Worm (Caenorhabditis elegans): ENCODE measurements around the gene C37E2.2.

The C37E2.2 gene

ce11 chrX:14165156-14165555 lies 10.7 kb upstream of the C37E2.2 start:
- TF ChIP-seq mab-5 (tag; optimal IDR thresholded peaks at IDR 0.05): no peak
- no peak for TF ChIP-seq unc-39 (tag; optimal IDR thresholded peaks at IDR 0.05)
- no peak for TF ChIP-seq lin-32 (GFP tag; optimal IDR thresholded peaks at IDR 0.05)

- TF ChIP-seq unc-39 (tag; optimal IDR thresholded peaks at IDR 0.05) (peak; percentile 6), lin-32 (GFP tag; optimal IDR thresholded peaks at IDR 0.05) (peak; percentile 1), nhr-2 (tag; optimal IDR thresholded peaks at IDR 0.05) (peak; percentile 51), nhr-237 (tag; optimal IDR thresholded peaks at IDR 0.05) (peak; percentile 83), elt-1 (tag; optimal IDR thresholded peaks at IDR 0.05; ENCODE audit: borderline replicate concordance, insufficient read depth) (peak; percentile 50), ceh-43 (GFP tag; optimal IDR thresholded peaks at IDR 0.05) (no peak), unc-120 (tag; optimal IDR thresholded peaks at IDR 0.05; ENCODE audit: poor library complexity, severe bottlenecking) (peak; percentile 99), M03D4.4 (tag; optimal IDR thresholded peaks at IDR 0.05) (peak; percentile 20), nhr-76 (tag; optimal IDR thresholded peaks at IDR 0.05) (no peak), nhr-28 (tag; optimal IDR thresholded peaks at IDR 0.05) (no peak), hlh-1 (tag; optimal IDR thresholded peaks at IDR 0.05) (peak; percentile 62), ces-1 (GFP tag; optimal IDR thresholded peaks at IDR 0.05) (peak; percentile 87), pha-4 (tag; optimal IDR thresholded peaks at IDR 0.05) (peak; percentile 88), ztf-11 (tag; optimal IDR thresholded peaks at IDR 0.05) (no peak), cnd-1 (tag; optimal IDR thresholded peaks at IDR 0.05) (peak; percentile 21), nhr-12 (tag; optimal IDR thresholded peaks at IDR 0.05) (no peak), mep-1 (tag; optimal IDR thresholded peaks at IDR 0.05) (peak; percentile 82), blmp-1 (tag; optimal IDR thresholded peaks at IDR 0.05) (no peak), bed-3 (GFP tag; optimal IDR thresholded peaks at IDR 0.05) (no peak), sptf-1 (tag; optimal IDR thresholded peaks at IDR 0.05) (peak; percentile 38), tbx-8 (GFP tag; optimal IDR thresholded peaks at IDR 0.05) (no peak), lsy-2 (tag; optimal IDR thresholded peaks at IDR 0.05) (peak; percentile 59), ceh-39 (tag; optimal IDR thresholded peaks at IDR 0.05) (peak; percentile 42), ceh-83 (GFP tag; optimal IDR thresholded peaks at IDR 0.05) (no peak), elt-3 (tag; optimal IDR thresholded peaks at IDR 0.05) (peak; percentile 68), lin-13 (tag; optimal IDR thresholded peaks at IDR 0.05) (peak; percentile 21), flh-1 (GFP tag; optimal IDR thresholded peaks at IDR 0.05) (no peak), sem-2 (GFP tag; optimal IDR thresholded peaks at IDR 0.05) (no peak), ham-2 (GFP tag; optimal IDR thresholded peaks at IDR 0.05) (no peak), drap-1 (GFP tag; optimal IDR thresholded peaks at IDR 0.05) (peak; percentile 36), unc-62 (GFP tag; optimal IDR thresholded peaks at IDR 0.05) (peak; percentile 74), zip-8 (tag; optimal IDR thresholded peaks at IDR 0.05) (no peak)
These were observed 6.2 kb upstream of the C37E2.2 start, which contains the start of gene sym-4 for ce11 chrX:14169569-14170031. Gene sym-4 (minus strand): TSS chrX:14169619.

ce11 chrX:14173850-14174249 lies 2.0 kb upstream of the C37E2.2 start, which contains the start of gene idhb-1:
Gene idhb-1 (minus strand): TSS chrX:14174063.
- TF ChIP-seq ces-1 (GFP tag; optimal IDR thresholded peaks at IDR 0.05): no peak
- TF ChIP-seq mls-2 (tag; optimal IDR thresholded peaks at IDR 0.05): peak; percentile 11
- no peak for TF ChIP-seq nhr-76 (tag; optimal IDR thresholded peaks at IDR 0.05)
- peak; percentile 51 for TF ChIP-seq lsy-2 (tag; optimal IDR thresholded peaks at IDR 0.05)
- no peak for TF ChIP-seq ceh-83 (GFP tag; optimal IDR thresholded peaks at IDR 0.05)
- TF ChIP-seq bed-3 (GFP tag; optimal IDR thresholded peaks at IDR 0.05): no peak
- no peak for TF ChIP-seq unc-39 (tag; optimal IDR thresholded peaks at IDR 0.05)
- no peak for TF ChIP-seq zip-8 (tag; optimal IDR thresholded peaks at IDR 0.05)
- TF ChIP-seq lin-13 (tag; optimal IDR thresholded peaks at IDR 0.05): peak; percentile 83
- TF ChIP-seq pha-4 (tag; optimal IDR thresholded peaks at IDR 0.05): peak; percentile 31
- TF ChIP-seq ceh-39 (tag; optimal IDR thresholded peaks at IDR 0.05): no peak
- no peak for TF ChIP-seq tbx-8 (GFP tag; optimal IDR thresholded peaks at IDR 0.05)
- no peak for TF ChIP-seq nhr-2 (tag; optimal IDR thresholded peaks at IDR 0.05)
- no peak for TF ChIP-seq drap-1 (GFP tag; optimal IDR thresholded peaks at IDR 0.05)
- peak; percentile 24 for TF ChIP-seq mep-1 (tag; optimal IDR thresholded peaks at IDR 0.05)
- TF ChIP-seq ztf-11 (tag; optimal IDR thresholded peaks at IDR 0.05): no peak
- TF ChIP-seq hlh-1 (tag; optimal IDR thresholded peaks at IDR 0.05): peak; percentile 89
- no peak for TF ChIP-seq sptf-1 (tag; optimal IDR thresholded peaks at IDR 0.05)
- no peak for TF ChIP-seq elt-3 (tag; optimal IDR thresholded peaks at IDR 0.05)
- peak; percentile 9 for TF ChIP-seq cnd-1 (tag; optimal IDR thresholded peaks at IDR 0.05)
- no peak for TF ChIP-seq lin-32 (GFP tag; optimal IDR thresholded peaks at IDR 0.05)
- no peak for TF ChIP-seq nhr-12 (tag; optimal IDR thresholded peaks at IDR 0.05)
- TF ChIP-seq flh-1 (GFP tag; optimal IDR thresholded peaks at IDR 0.05): no peak
- no peak for TF ChIP-seq elt-1 (tag; optimal IDR thresholded peaks at IDR 0.05; ENCODE audit: borderline replicate concordance, insufficient read depth)
- no peak for TF ChIP-seq unc-62 (GFP tag; optimal IDR thresholded peaks at IDR 0.05)
- TF ChIP-seq ceh-43 (GFP tag; optimal IDR thresholded peaks at IDR 0.05): no peak
- TF ChIP-seq nhr-237 (tag; optimal IDR thresholded peaks at IDR 0.05): no peak

Measured in whole organism, mixed stage, embryonic.